Worm (Caenorhabditis elegans) whole organism, L4 larva: ENCODE results near the gene mbl-1.

Experiments used
- D1046.2 ChIP-seq: fragments of 200-800 bp; sonication (Bioruptor generic); IDR thresholded peaks from 2 replicates; pipeline ENCODE4 v1.3.6; 2022; ENCODE audit warnings: missing genetic modification characterization, missing compliant biosample characterization
- F26F4.8 ChIP-seq: fragments of 200-800 bp; sonication (Bioruptor generic); conservative IDR thresholded peaks from 2 replicates; pipeline ENCODE4 v1.3.6; 2022; ENCODE audit warnings: missing genetic modification characterization, missing compliant biosample characterization
- F37D6.2 ChIP-seq: sonication (generic microtip); optimal IDR thresholded peaks from 2 replicates; lab custom pipeline; 2016; ENCODE audit warnings: mild to moderate bottlenecking, missing genetic modification characterization, missing compliant biosample characterization
- F49E8.2 ChIP-seq: sonication (generic microtip); optimal IDR thresholded peaks from 2 replicates; lab custom pipeline; 2016; ENCODE audit warnings: missing compliant biosample characterization, mild to moderate bottlenecking, missing genetic modification characterization, borderline replicate concordance
- R02D3.7 ChIP-seq: fragments of 150-350 bp; sonication (generic microtip); optimal IDR thresholded peaks from 3 replicates; lab custom pipeline; 2014; ENCODE audit warnings: missing biosample characterization, missing genetic modification characterization
- T20F7.1 ChIP-seq: fragments of 200-800 bp; sonication (Bioruptor generic); optimal IDR thresholded peaks from 2 replicates; lab custom pipeline; 2018; ENCODE audit warnings: mild to moderate bottlenecking, missing genetic modification characterization, missing compliant biosample characterization
- T26A8.4 ChIP-seq: fragments of 200-800 bp; sonication (Bioruptor generic); IDR thresholded peaks from 2 replicates; pipeline ENCODE4 v1.3.6; 2022; ENCODE audit warnings: missing genetic modification characterization, missing compliant biosample characterization
- Y105C5A.15 ChIP-seq: fragments of 200-800 bp; sonication (Bioruptor generic); IDR thresholded peaks from 2 replicates; pipeline ENCODE4 v1.3.6; 2022; ENCODE audit warnings: missing genetic modification characterization, missing compliant biosample characterization
- Y48G9A.11 ChIP-seq: fragments of 200-800 bp; sonication (Bioruptor generic); IDR thresholded peaks from 2 replicates; pipeline ENCODE4 v1.3.6; 2022; ENCODE audit warnings: missing genetic modification reagents, missing genetic modification characterization, missing compliant biosample characterization
- ZK337.2 ChIP-seq: fragments of 200-800 bp; sonication (Bioruptor generic); IDR thresholded peaks from 2 replicates; pipeline ENCODE4 v1.3.6; 2022; ENCODE audit warnings: missing genetic modification reagents, missing genetic modification characterization, missing compliant biosample characterization
- aha-1 ChIP-seq: fragments of 150-350 bp; peaks from one replicate; lab custom pipeline; 2014; ENCODE audit warnings: missing biosample characterization, missing genetic modification characterization
- ama-1 ChIP-seq: fragments of 150-350 bp; optimal IDR thresholded peaks from 2 replicates; lab custom pipeline; 2014; ENCODE audit warnings: inconsistent platforms, mixed read lengths
- ceh-20 ChIP-seq: fragments of 200-800 bp; sonication (Bioruptor generic); IDR thresholded peaks from 2 replicates; pipeline ENCODE4 v1.3.6; 2022; ENCODE audit warnings: missing genetic modification reagents, missing genetic modification characterization, missing compliant biosample characterization
- ces-1 ChIP-seq: fragments of 150-350 bp; sonication (generic microtip); optimal IDR thresholded peaks from 4 replicates; lab custom pipeline; 2014; ENCODE audit warnings: missing biosample characterization, missing genetic modification reagents, missing genetic modification characterization
- ctbp-1 ChIP-seq: fragments of 200-800 bp; sonication (Bioruptor generic); IDR thresholded peaks from 2 replicates; pipeline ENCODE4 v1.3.6; 2022; ENCODE audit warnings: missing genetic modification reagents, missing genetic modification characterization, missing compliant biosample characterization
- daf-8 ChIP-seq: fragments of 200-800 bp; sonication (Bioruptor generic); IDR thresholded peaks from 2 replicates; pipeline ENCODE4 v1.3.6; 2022; ENCODE audit warnings: missing genetic modification characterization, missing compliant biosample characterization
- dmd-8 ChIP-seq: fragments of 200-800 bp; sonication (Bioruptor generic); IDR thresholded peaks from 2 replicates; pipeline ENCODE4 v1.3.6; 2022; ENCODE audit warnings: missing genetic modification characterization, missing compliant biosample characterization
- dmd-9 ChIP-seq: fragments of 200-800 bp; sonication (Bioruptor generic); IDR thresholded peaks from 2 replicates; pipeline ENCODE4 v1.3.6; 2022; ENCODE audit warnings: missing genetic modification reagents, missing genetic modification characterization, missing compliant biosample characterization
- dve-1 ChIP-seq: sonication (generic microtip); optimal IDR thresholded peaks from 2 replicates; lab custom pipeline; 2017; ENCODE audit warnings: antibody characterized with exemption, mild to moderate bottlenecking, missing genetic modification characterization, missing compliant biosample characterization; ENCODE audit not compliant: insufficient read depth
- egl-27 ChIP-seq: sonication (generic microtip); optimal IDR thresholded peaks from 3 replicates; lab custom pipeline; 2017; ENCODE audit warnings: missing biosample characterization, missing genetic modification reagents, missing genetic modification characterization
- fos-1 ChIP-seq: fragments of 150-350 bp; optimal IDR thresholded peaks from 2 replicates; lab custom pipeline; 2014; ENCODE audit warnings: missing biosample characterization, missing genetic modification characterization
- hif-1 ChIP-seq, 2 experiments: sonication (generic microtip); optimal IDR thresholded peaks; 2 replicates each; lab custom pipeline; 2016 to 2017; ENCODE audit warnings: missing compliant biosample characterization in 2 of 2, missing genetic modification characterization in 2 of 2, missing genetic modification reagents in 2 of 2, missing genotype in 2 of 2, mild to moderate bottlenecking in 1 of 2
- hlh-11 ChIP-seq: fragments of 200-800 bp; sonication (Bioruptor generic); optimal IDR thresholded peaks from 2 replicates; lab custom pipeline; 2018; ENCODE audit warnings: mild to moderate bottlenecking, missing genetic modification characterization, missing compliant biosample characterization
- hlh-30 ChIP-seq: sonication (generic microtip); optimal IDR thresholded peaks from 2 replicates; lab custom pipeline; 2017; ENCODE audit warnings: antibody characterized with exemption, mild to moderate bottlenecking, missing genetic modification characterization, missing compliant biosample characterization; ENCODE audit not compliant: insufficient read depth
- lim-7 ChIP-seq: fragments of 200-800 bp; sonication (Bioruptor generic); IDR thresholded peaks from 2 replicates; pipeline ENCODE4 v1.3.6; 2022; ENCODE audit warnings: missing genetic modification characterization, missing compliant biosample characterization
- lin-1 ChIP-seq: fragments of 200-800 bp; sonication (Bioruptor generic); IDR thresholded peaks from 2 replicates; pipeline ENCODE4 v1.3.6; 2022; ENCODE audit warnings: missing genetic modification reagents, missing genetic modification characterization, missing compliant biosample characterization
- lin-15B ChIP-seq: fragments of 150-350 bp; sonication (generic microtip); optimal IDR thresholded peaks from 3 replicates; lab custom pipeline; 2014; ENCODE audit warnings: missing biosample characterization, missing genetic modification characterization
- lin-29 ChIP-seq: fragments of 200-800 bp; sonication (Bioruptor generic); IDR thresholded peaks from 2 replicates; pipeline ENCODE4 v1.3.6; 2022; ENCODE audit warnings: missing genetic modification reagents, missing genetic modification characterization, missing compliant biosample characterization
- madf-5 ChIP-seq, 2 experiments: fragments of 200-800 bp; sonication (Bioruptor generic); IDR thresholded peaks; 2 replicates each; pipeline ENCODE4 v1.3.6; 2022; ENCODE audit warnings: missing compliant biosample characterization in 2 of 2, missing genetic modification characterization in 2 of 2
- mdl-1 ChIP-seq, 2 experiments: fragments of 150-350 bp in 1 of 2; sonication (generic microtip) in 1 of 2; optimal IDR thresholded peaks; 2 replicates each; lab custom pipeline; 2014 to 2017; ENCODE audit warnings: missing biosample characterization in 2 of 2, missing genetic modification characterization in 2 of 2
- mdt-29 ChIP-seq: fragments of 200-800 bp; sonication (Bioruptor generic); IDR thresholded peaks from 2 replicates; pipeline ENCODE4 v1.3.6; 2022; ENCODE audit warnings: missing genetic modification reagents, missing genetic modification characterization, missing compliant biosample characterization
- mes-2 ChIP-seq: sonication (generic microtip); optimal IDR thresholded peaks from 2 replicates; lab custom pipeline; 2016; ENCODE audit warnings: missing genotype, mild to moderate bottlenecking, missing genetic modification characterization, missing compliant biosample characterization; ENCODE audit not compliant: poor library complexity, severe bottlenecking
- mxl-2 ChIP-seq: fragments of 200-800 bp; sonication (Bioruptor generic); conservative IDR thresholded peaks from 2 replicates; pipeline ENCODE4 v1.3.6; 2022; ENCODE audit warnings: missing genetic modification reagents, missing genetic modification characterization, missing compliant biosample characterization
- nhr-237 ChIP-seq: sonication (generic microtip); optimal IDR thresholded peaks from 2 replicates; lab custom pipeline; 2017; ENCODE audit warnings: missing biosample characterization, missing genetic modification characterization
- nhr-25 ChIP-seq: sonication (generic microtip); optimal IDR thresholded peaks from 2 replicates; lab custom pipeline; 2017; ENCODE audit warnings: missing genetic modification characterization, mild to moderate bottlenecking, missing compliant biosample characterization, antibody characterized with exemption, moderate library complexity, borderline replicate concordance; ENCODE audit not compliant: insufficient read depth
- nhr-76 ChIP-seq: fragments of 150-350 bp; optimal IDR thresholded peaks from 2 replicates; lab custom pipeline; 2014; ENCODE audit warnings: missing biosample characterization, missing genetic modification characterization
- nhr-77 ChIP-seq: fragments of 150-350 bp; optimal IDR thresholded peaks from 2 replicates; lab custom pipeline; 2014; ENCODE audit warnings: missing biosample characterization, missing genetic modification characterization
- pha-4 ChIP-seq, 2 experiments: fragments of 150-350 bp in 1 of 2; fragments of 200-800 bp in 1 of 2; sonication (Bioruptor generic) in 1 of 2; IDR thresholded peaks in 1 of 2; optimal IDR thresholded peaks in 1 of 2; 2 replicates each; pipeline versions ENCODE4 v1.3.6 to Lab custom; 2014 to 2022; ENCODE audit warnings: missing genetic modification characterization in 2 of 2, missing genetic modification reagents in 2 of 2, missing biosample characterization in 1 of 2, missing compliant biosample characterization in 1 of 2
- php-3 ChIP-seq: fragments of 200-800 bp; sonication (Bioruptor generic); IDR thresholded peaks from 2 replicates; pipeline ENCODE4 v1.3.6; 2022; ENCODE audit warnings: missing genetic modification reagents, missing genetic modification characterization, missing compliant biosample characterization
- sdz-12 ChIP-seq: fragments of 200-800 bp; sonication (Bioruptor generic); optimal IDR thresholded peaks from 2 replicates; lab custom pipeline; 2018; ENCODE audit warnings: mild to moderate bottlenecking, missing genetic modification characterization, missing compliant biosample characterization
- set-16 ChIP-seq: fragments of 200-800 bp; sonication (Bioruptor generic); IDR thresholded peaks from 2 replicates; pipeline ENCODE4 v1.3.6; 2022; ENCODE audit warnings: missing genetic modification reagents, missing genetic modification characterization, missing compliant biosample characterization
- spr-3 ChIP-seq: fragments of 200-800 bp; sonication (Bioruptor generic); optimal IDR thresholded peaks from 2 replicates; lab custom pipeline; 2018; ENCODE audit warnings: mild to moderate bottlenecking, missing genetic modification characterization, missing compliant biosample characterization
- unc-62 ChIP-seq, 3 experiments: fragments of 150-350 bp in 1 of 3; sonication (generic microtip); optimal IDR thresholded peaks in 2 of 3; peaks in 1 of 3; 1 replicate in 1 of 3; 2 replicates in 2 of 3; lab custom pipeline; 2014 to 2017; ENCODE audit warnings: missing biosample characterization in 3 of 3, missing genetic modification characterization in 3 of 3, missing genetic modification reagents in 3 of 3, missing genotype in 1 of 3
- zfp-3 ChIP-seq: fragments of 200-800 bp; sonication (Bioruptor generic); conservative IDR thresholded peaks from 2 replicates; pipeline ENCODE4 v1.3.6; 2022; ENCODE audit warnings: missing genetic modification reagents, missing genetic modification characterization, missing compliant biosample characterization
- ztf-7 ChIP-seq: fragments of 150-350 bp; optimal IDR thresholded peaks from 2 replicates; lab custom pipeline; 2014; ENCODE audit warnings: missing biosample characterization, missing genetic modification characterization

The mbl-1 gene

DNA sequence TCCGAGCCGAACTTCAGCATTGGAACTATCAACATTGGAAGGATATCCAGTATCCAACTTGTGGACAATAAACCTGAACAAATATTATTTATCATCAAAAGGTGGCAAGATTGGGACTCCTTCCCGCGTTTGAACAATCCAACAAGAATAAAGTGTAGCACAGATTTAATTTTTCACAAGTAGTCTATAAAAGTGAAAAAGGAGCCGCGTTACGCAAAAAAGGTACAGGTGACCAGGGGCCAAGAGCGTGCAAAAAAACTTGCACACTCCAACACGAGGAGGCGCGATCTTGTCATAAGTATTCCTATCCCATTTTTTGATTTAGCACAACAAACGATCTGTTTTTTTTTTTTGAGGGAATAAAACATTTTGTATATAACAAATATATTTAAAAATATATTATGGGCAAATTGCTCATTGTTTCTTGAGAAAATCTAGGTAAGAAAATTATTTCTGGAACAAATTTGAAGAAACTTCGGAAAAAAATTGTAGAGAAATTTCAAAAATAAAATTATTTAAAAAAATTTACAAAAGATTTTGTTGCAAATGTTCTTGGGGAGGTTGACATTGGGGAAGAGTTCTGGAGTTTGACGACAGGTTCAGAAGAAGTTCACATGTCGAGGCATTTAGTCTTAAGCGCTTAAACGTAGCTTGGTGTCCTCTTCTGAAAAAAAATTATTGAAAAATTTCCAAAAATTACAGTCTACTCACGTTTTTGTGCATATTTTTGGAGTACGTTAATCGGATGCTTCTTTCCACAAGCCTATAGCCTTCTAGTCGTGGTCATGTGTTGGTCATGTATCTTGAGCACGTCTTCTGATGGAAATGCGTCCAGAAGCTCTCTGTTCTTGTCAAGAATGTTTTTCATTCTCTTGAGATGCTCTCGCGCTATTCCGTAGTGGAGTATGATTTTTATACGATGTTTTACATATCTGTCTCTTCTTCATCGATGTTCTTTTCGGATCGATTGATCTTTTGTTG lies 34.2 kb upstream of the mbl-1 start:
- TF ChIP-seq ceh-20 (GFP tag; lab: Robert Waterston, UW): no peak
- TF ChIP-seq unc-62 (GFP tag; optimal IDR thresholded peaks at IDR 0.05 in 1 of 2; lab: Kevin White, UChicago): peak in 1 of 2 experiments; percentile 56
- no peak for TF ChIP-seq unc-62 (tag; optimal IDR thresholded peaks at IDR 0.05; lab: Kevin White, UChicago)
- 0 out of 2 replicates have a peak, but pooled peaks have one; percentile 24 for TF ChIP-seq ctbp-1 (GFP tag; lab: Robert Waterston, UW)
- 0 out of 2 replicates have a peak, but pooled peaks have one; percentile 30 for TF ChIP-seq mdt-29 (GFP tag; lab: Robert Waterston, UW)
- TF ChIP-seq lin-29 (GFP tag; lab: Robert Waterston, UW): no peak
- TF ChIP-seq ZK337.2 (GFP tag; lab: Robert Waterston, UW): no peak
- TF ChIP-seq nhr-237 (tag; lab: Kevin White, UChicago): no peak
- no peak for TF ChIP-seq mdl-1 (tag; optimal IDR thresholded peaks at IDR 0.05; lab: Kevin White, UChicago)
- TF ChIP-seq fos-1: no peak
- TF ChIP-seq aha-1 (tag; lab: Kevin White, UChicago): peak; percentile 31
- TF ChIP-seq set-16 (GFP tag; lab: Robert Waterston, UW): no peak
- no peak for TF ChIP-seq ces-1 (GFP tag; lab: Kevin White, UChicago)
- no peak for TF ChIP-seq F26F4.8 (GFP tag; lab: Robert Waterston, UW)
- no peak for TF ChIP-seq ztf-7
- TF ChIP-seq F37D6.2: no peak
- TF ChIP-seq spr-3: no peak
- no peak for TF ChIP-seq F49E8.2 (tag; lab: Kevin White, UChicago)
- peak in 1 of 2 experiments; percentile 37 for TF ChIP-seq hif-1 (tag; optimal IDR thresholded peaks at IDR 0.05; lab: Kevin White, UChicago)
- no peak for TF ChIP-seq mxl-2 (GFP tag; lab: Robert Waterston, UW)
- TF ChIP-seq zfp-3 (GFP tag; lab: Robert Waterston, UW): peak; percentile 47; the same call in 1 of the 2 replicates
- TF ChIP-seq dmd-8 (GFP tag; lab: Robert Waterston, UW): 0 out of 2 replicates have a peak, but pooled peaks have one; percentile 26
- TF ChIP-seq T26A8.4 (GFP tag; lab: Robert Waterston, UW): peak; percentile 69
- no peak for TF ChIP-seq sdz-12
- TF ChIP-seq Y48G9A.11 (GFP tag; lab: Robert Waterston, UW): no peak
- TF ChIP-seq hlh-11 (tag; lab: Kevin White, UChicago): no peak
- peak; percentile 91 for TF ChIP-seq ama-1 (lab: Kevin White, UChicago)
- TF ChIP-seq mes-2 (tag; lab: Kevin White, UChicago): peak; percentile 7
- TF ChIP-seq dve-1 (tag; lab: Kevin White, UChicago): no peak
- no peak for TF ChIP-seq R02D3.7 (tag; lab: Kevin White, UChicago)
- TF ChIP-seq Y105C5A.15 (GFP tag; lab: Robert Waterston, UW): no peak
- TF ChIP-seq T20F7.1 (GFP tag; lab: Kevin White, UChicago): no peak
- TF ChIP-seq nhr-25 (tag; lab: Kevin White, UChicago): no peak
- no peak for TF ChIP-seq pha-4 (GFP tag; IDR thresholded peaks at IDR 0.05; lab: Robert Waterston, UW)
- TF ChIP-seq pha-4 (tag; optimal IDR thresholded peaks at IDR 0.05; lab: Kevin White, UChicago): no peak
- TF ChIP-seq madf-5 (GFP tag; IDR thresholded peaks at IDR 0.05; lab: Robert Waterston, UW): 0 out of 4 replicates have a peak, but pooled peaks of 1 of the 2 experiments have one; percentile 56
- TF ChIP-seq dmd-9 (GFP tag; lab: Robert Waterston, UW): no peak
- TF ChIP-seq, all 104 proteins: peak for 11

DNA sequence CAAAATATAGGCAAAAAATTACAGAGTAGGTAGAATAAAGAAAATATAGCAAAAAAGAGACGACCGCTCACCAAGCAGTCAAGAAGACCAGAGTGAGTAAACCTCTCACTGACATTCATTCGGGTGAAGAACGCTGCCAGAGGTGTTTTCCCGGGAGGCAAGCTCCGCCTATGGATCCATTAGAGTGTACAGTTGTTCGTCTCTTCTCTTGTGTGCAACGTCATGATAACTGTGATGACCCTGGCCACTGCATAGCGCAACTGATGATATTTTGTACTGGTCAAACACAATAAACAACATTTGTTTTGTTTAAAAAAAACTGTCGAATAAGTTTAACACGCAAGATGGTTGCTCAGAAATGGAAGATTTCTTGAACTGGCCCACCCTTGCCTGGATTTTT lies 25.5 kb upstream of the mbl-1 start, which contains the start of gene F52G3.8:
TSS of gene F52G3.8 (minus strand) at position 101 of the 400 bp plus-strand sequence.
- TF ChIP-seq ceh-20 (GFP tag; lab: Robert Waterston, UW) (no peak), nhr-237 (tag; lab: Kevin White, UChicago) (no peak), F37D6.2 (no peak), php-3 (no peak), daf-8 (no peak), lim-7 (GFP tag; lab: Robert Waterston, UW) (no peak), D1046.2 (no peak), egl-27 (tag; lab: Kevin White, UChicago) (no peak), nhr-76 (tag; lab: Kevin White, UChicago) (no peak), lin-15B (tag; lab: Kevin White, UChicago) (no peak), ama-1 (lab: Kevin White, UChicago) (no peak), hlh-30 (tag; lab: Kevin White, UChicago) (no peak), lin-1 (GFP tag; lab: Robert Waterston, UW) (no peak), nhr-77 (tag; lab: Kevin White, UChicago) (no peak)
